Worm (Caenorhabditis elegans): ENCODE measurements around the gene perm-5.

DNA sequence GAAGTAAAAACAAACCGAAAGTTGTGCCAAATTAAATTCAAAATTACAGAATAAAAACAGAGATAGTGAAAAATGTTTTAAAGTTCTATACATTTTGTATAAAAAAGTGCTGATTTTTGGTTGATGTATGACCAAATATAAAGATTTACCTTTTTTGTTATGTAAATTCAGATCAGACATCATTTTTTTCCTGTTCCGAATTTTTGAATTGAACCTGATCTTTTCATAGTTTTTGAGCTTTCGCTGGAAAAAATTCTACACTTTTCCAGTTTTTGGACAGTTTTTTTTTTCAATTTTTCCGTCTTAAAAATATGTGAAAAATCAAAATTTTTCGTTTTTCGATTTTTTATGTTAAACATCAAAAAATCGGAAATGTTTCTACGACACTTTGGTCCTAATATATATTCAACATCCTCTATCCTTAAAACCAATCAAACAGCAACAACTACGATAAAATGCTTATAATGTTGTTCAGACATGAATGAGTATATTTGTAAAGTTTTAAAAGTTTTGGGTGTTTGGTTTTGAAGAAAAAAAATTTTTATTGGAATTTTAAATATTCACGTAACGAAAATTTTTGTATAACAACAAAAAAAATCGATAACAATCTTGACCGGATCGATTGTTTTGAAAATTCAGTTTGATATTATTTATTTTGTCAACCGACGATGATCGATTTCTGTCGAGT lies 20.6 kb downstream of the perm-5 start, which contains the start of the genes C55C3.7 and C55C3.6:
- TF ChIP-seq him-1 (tag; optimal IDR thresholded peaks at IDR 0.05) (no peak), dao-5 (tag; optimal IDR thresholded peaks at IDR 0.05) (no peak), W03F9.2 (tag; optimal IDR thresholded peaks at IDR 0.05) (no peak)
